Fruit fly (Drosophila melanogaster): Measurements from ENCODE around the gene CG16781.

CG16781 gene

dm6 chrX:3455431-3456001, 8.3 kb downstream of the CG16781 start (continued):
- TF ChIP-seq CG7357 (GFP tag; IDR thresholded peaks at IDR 0.05) (no peak), CG16813 (GFP tag; IDR thresholded peaks at IDR 0.05; ENCODE audit: partially characterized antibody) (no peak), pnt (GFP tag; optimal IDR thresholded peaks at IDR 0.05) (peak; percentile 4), br (optimal IDR thresholded peaks at IDR 0.05) (no peak), gce (GFP tag; IDR thresholded peaks at IDR 0.05) (no peak), oc (tag; optimal IDR thresholded peaks at IDR 0.05) (no peak), CG30020 (tag; optimal IDR thresholded peaks at IDR 0.05) (no peak), inv (GFP tag; IDR thresholded peaks at IDR 0.05; ENCODE audit: partially characterized antibody) (no peak), Fer1 (GFP tag; optimal IDR thresholded peaks at IDR 0.05) (peak; percentile 14), CG13894 (tag; optimal IDR thresholded peaks at IDR 0.05) (no peak), CG3065 (GFP tag; optimal IDR thresholded peaks at IDR 0.05) (no peak), dmrt11E (tag; optimal IDR thresholded peaks at IDR 0.05) (peak; percentile 12), Doc2 (GFP tag; IDR thresholded peaks at IDR 0.05) (no peak), CG32767 (GFP tag; IDR thresholded peaks at IDR 0.05) (0 out of 2 replicates have a peak, but pooled peaks have one; percentile 12), cg (GFP tag; optimal IDR thresholded peaks at IDR 0.05) (no peak), trem (tag; optimal IDR thresholded peaks at IDR 0.05) (peak; percentile 15), fd3F (GFP tag; optimal IDR thresholded peaks at IDR 0.05) (no peak), mirr (GFP tag; optimal IDR thresholded peaks at IDR 0.05) (no peak), stwl (tag; optimal IDR thresholded peaks at IDR 0.05) (no peak), org-1 (GFP tag; optimal IDR thresholded peaks at IDR 0.05) (peak; percentile 2), CG8290 (GFP tag; optimal IDR thresholded peaks at IDR 0.05) (no peak), CG8290 (tag; optimal IDR thresholded peaks at IDR 0.05) (peak in 1 of 2 experiments; percentile 10), CG8765 (GFP tag; IDR thresholded peaks at IDR 0.05) (no peak), lbe (GFP tag; optimal IDR thresholded peaks at IDR 0.05) (no peak), CG6854 (GFP tag; optimal IDR thresholded peaks at IDR 0.05) (no peak), CG10654 (GFP tag; optimal IDR thresholded peaks at IDR 0.05) (no peak), CG13424 (tag; optimal IDR thresholded peaks at IDR 0.05) (peak; percentile 66), ab (GFP tag; optimal IDR thresholded peaks at IDR 0.05) (no peak), tx (GFP tag; optimal IDR thresholded peaks at IDR 0.05) (no peak), CG10209 (GFP tag; optimal IDR thresholded peaks at IDR 0.05) (peak; percentile 45), nau (GFP tag; optimal IDR thresholded peaks at IDR 0.05) (peak; percentile 42), dimm (GFP tag; IDR thresholded peaks at IDR 0.05) (no peak), CG7745 (tag; optimal IDR thresholded peaks at IDR 0.05) (no peak), p53 (GFP tag; optimal IDR thresholded peaks at IDR 0.05) (no peak), H15 (GFP tag; IDR thresholded peaks at IDR 0.05) (no peak), pum (GFP tag; optimal IDR thresholded peaks at IDR 0.05) (no peak), E2f2 (GFP tag; IDR thresholded peaks at IDR 0.05) (no peak), CkIIα-i1 (GFP tag; IDR thresholded peaks at IDR 0.05) (no peak), Med (GFP tag) (no peak), CG18619 (GFP tag; optimal IDR thresholded peaks at IDR 0.05) (peak; percentile 10), Trl (optimal IDR thresholded peaks at IDR 0.05) (no peak), Trl (GFP tag; optimal IDR thresholded peaks at IDR 0.05) (no peak), kay (GFP tag; optimal IDR thresholded peaks at IDR 0.05) (no peak), dmrt99B (tag; optimal IDR thresholded peaks at IDR 0.05) (peak; percentile 74), Pdp1 (GFP tag; optimal IDR thresholded peaks at IDR 0.05) (no peak), lmd (GFP tag; IDR thresholded peaks at IDR 0.05) (peak; percentile 61), CG17829 (tag; optimal IDR thresholded peaks at IDR 0.05) (peak; percentile 47), Usf (GFP tag; optimal IDR thresholded peaks at IDR 0.05) (no peak), ssp (GFP tag; IDR thresholded peaks at IDR 0.05) (no peak), Dbx (GFP tag; IDR thresholded peaks at IDR 0.05) (no peak), CG11695 (GFP tag; IDR thresholded peaks at IDR 0.05) (no peak), Ada2b (GFP tag; IDR thresholded peaks at IDR 0.05) (no peak)
